Fruit fly (Drosophila melanogaster) whole organism, embryonic: ENCODE measurements around the gene CG13623.

Experiments used
- BtbVII ChIP-seq: fragments of 200-800 bp; sonication (Bioruptor generic); optimal IDR thresholded peaks from 3 replicates; lab custom pipeline; 2017; ENCODE audit warnings: missing biosample characterization, mild to moderate bottlenecking, missing genetic modification characterization
- CG10147 ChIP-seq: fragments of 200-800 bp; sonication (Bioruptor generic); optimal IDR thresholded peaks from 2 replicates; lab custom pipeline; 2019; ENCODE audit warnings: missing biosample characterization, mild to moderate bottlenecking, missing genetic modification characterization, moderate library complexity
- CG11093 ChIP-seq: fragments of 200-800 bp; sonication (Bioruptor generic); IDR thresholded peaks from 3 replicates; pipeline ENCODE4 v1.3.6; 2022; ENCODE audit warnings: missing biosample characterization, missing genetic modification characterization
- CG11456 ChIP-seq: fragments of 200-800 bp; sonication (Bioruptor generic); IDR thresholded peaks from 3 replicates; pipeline ENCODE4 v1.3.6; 2022; ENCODE audit warnings: missing biosample characterization, missing genetic modification characterization
- CG11695 ChIP-seq: fragments of 200-800 bp; sonication (Bioruptor generic); IDR thresholded peaks from 3 replicates; pipeline ENCODE4 v1.3.6; 2022; ENCODE audit warnings: missing biosample characterization, missing genetic modification characterization
- CG12236 ChIP-seq: fragments of 200-800 bp; sonication (Bioruptor generic); optimal IDR thresholded peaks from 2 replicates; lab custom pipeline; 2016; ENCODE audit warnings: missing biosample characterization, missing genetic modification characterization
- CG12659 ChIP-seq: fragments of 200-800 bp; sonication (Bioruptor generic); optimal IDR thresholded peaks from 3 replicates; lab custom pipeline; 2017; ENCODE audit warnings: mild to moderate bottlenecking, missing biosample characterization, missing genetic modification reagents, missing genetic modification characterization
- CG14441 ChIP-seq: fragments of 200-800 bp; sonication (Bioruptor generic); IDR thresholded peaks from 2 replicates; pipeline ENCODE4 v1.3.6; 2022; ENCODE audit warnings: missing biosample characterization, missing genetic modification characterization
- CG15011 ChIP-seq: fragments of 200-800 bp; sonication (Bioruptor generic); optimal IDR thresholded peaks from 3 replicates; lab custom pipeline; 2018; ENCODE audit warnings: missing biosample characterization, mild to moderate bottlenecking, missing genetic modification characterization
- CG15601 ChIP-seq: fragments of 200-800 bp; sonication (Bioruptor generic); optimal IDR thresholded peaks from 3 replicates; lab custom pipeline; 2019; ENCODE audit warnings: missing biosample characterization, mild to moderate bottlenecking, missing genetic modification characterization, moderate library complexity
- CG1647 ChIP-seq: fragments of 200-800 bp; sonication (Bioruptor generic); optimal IDR thresholded peaks from 3 replicates; lab custom pipeline; 2016; ENCODE audit warnings: missing biosample characterization, missing genetic modification characterization
- CG17361 ChIP-seq: fragments of 200-800 bp; sonication (Bioruptor generic); IDR thresholded peaks from 3 replicates; pipeline ENCODE4 v1.3.6; 2022; ENCODE audit warnings: missing biosample characterization, missing genetic modification characterization
- CG18011 ChIP-seq: fragments of 200-800 bp; sonication (Bioruptor generic); optimal IDR thresholded peaks from 2 replicates; lab custom pipeline; 2017; ENCODE audit warnings: missing biosample characterization, missing genetic modification characterization, mild to moderate bottlenecking, moderate library complexity, missing genotype
- CG2116 ChIP-seq: fragments of 200-800 bp; sonication (Bioruptor generic); optimal IDR thresholded peaks from 3 replicates; lab custom pipeline; 2018; ENCODE audit warnings: missing biosample characterization, mild to moderate bottlenecking, missing genetic modification characterization
- CG30403 ChIP-seq: fragments of 200-800 bp; sonication (Bioruptor generic); optimal IDR thresholded peaks from 3 replicates; lab custom pipeline; 2016; ENCODE audit warnings: missing biosample characterization, missing genetic modification characterization
- CG33213 ChIP-seq: fragments of 200-800 bp; sonication (Bioruptor generic); optimal IDR thresholded peaks from 3 replicates; lab custom pipeline; 2016; ENCODE audit warnings: missing biosample characterization, missing genetic modification characterization
- CG5953 ChIP-seq: fragments of 200-800 bp; sonication (Bioruptor generic); IDR thresholded peaks from 2 replicates; pipeline ENCODE4 v1.3.6; 2022; ENCODE audit warnings: missing biosample characterization, missing genetic modification characterization
- CG6683 ChIP-seq: fragments of 200-800 bp; sonication (Bioruptor generic); optimal IDR thresholded peaks from 2 replicates; lab custom pipeline; 2017; ENCODE audit warnings: missing biosample characterization, mild to moderate bottlenecking, missing genetic modification characterization, missing genetic modification reagents
- CG8478 ChIP-seq: fragments of >200 bp; optimal IDR thresholded peaks from 2 replicates; lab custom pipeline; 2018
- CG9817 ChIP-seq: fragments of 200-800 bp; sonication (Bioruptor generic); optimal IDR thresholded peaks from 2 replicates; lab custom pipeline; 2018; ENCODE audit warnings: missing biosample characterization, mild to moderate bottlenecking, missing genetic modification characterization, moderate library complexity
- Eip74EF ChIP-seq, 2 experiments: fragments of 200-800 bp in 1 of 2; fragments of >200 bp in 1 of 2; sonication (Bioruptor generic) in 1 of 2; optimal IDR thresholded peaks; 2 replicates each; lab custom pipeline; 2017 to 2019; ENCODE audit warnings: missing biosample characterization in 2 of 2, missing genetic modification characterization in 2 of 2, mild to moderate bottlenecking in 1 of 2, moderate library complexity in 1 of 2
- Elba2 ChIP-seq: fragments of 200-800 bp; sonication (Bioruptor generic); optimal IDR thresholded peaks from 3 replicates; lab custom pipeline; 2016; ENCODE audit warnings: missing biosample characterization, missing genetic modification characterization
- HmgD ChIP-seq: fragments of 200-800 bp; sonication (Bioruptor generic); optimal IDR thresholded peaks from 3 replicates; lab custom pipeline; 2016; ENCODE audit warnings: missing biosample characterization, missing genetic modification characterization
- Jarid2 ChIP-seq: fragments of 200-800 bp; sonication (Bioruptor generic); optimal IDR thresholded peaks from 3 replicates; lab custom pipeline; 2017; ENCODE audit warnings: mild to moderate bottlenecking, missing biosample characterization, missing genetic modification reagents, missing genetic modification characterization
- Lim3 ChIP-seq: fragments of 200-800 bp; sonication (Bioruptor generic); IDR thresholded peaks from 2 replicates; pipeline ENCODE4 v1.3.6; 2022; ENCODE audit warnings: missing biosample characterization, missing genetic modification characterization
- MESR4 ChIP-seq: fragments of 200-800 bp; sonication (Bioruptor generic); optimal IDR thresholded peaks from 2 replicates; lab custom pipeline; 2018; ENCODE audit warnings: missing biosample characterization, mild to moderate bottlenecking, missing genetic modification characterization, moderate library complexity
- Mad ChIP-seq: fragments of 200-800 bp; sonication (Bioruptor generic); optimal IDR thresholded peaks from 2 replicates; lab custom pipeline; 2016; ENCODE audit warnings: missing biosample characterization, missing genetic modification characterization
- Nf-YA ChIP-seq: fragments of 200-800 bp; sonication (Bioruptor generic); IDR thresholded peaks from 2 replicates; pipeline ENCODE4 v1.3.6; 2022; ENCODE audit warnings: missing biosample characterization, missing genetic modification characterization
- Oaz ChIP-seq: fragments of 200-800 bp; sonication (Bioruptor generic); IDR thresholded peaks from 2 replicates; pipeline ENCODE4 v1.3.6; 2022; ENCODE audit warnings: missing biosample characterization, missing genetic modification characterization
- Pdp1 ChIP-seq, 2 experiments: fragments of 200-800 bp; sonication (Bioruptor generic); optimal IDR thresholded peaks; 3 replicates each; lab custom pipeline; 2016; ENCODE audit warnings: missing biosample characterization in 2 of 2, missing genetic modification characterization in 2 of 2, mild to moderate bottlenecking in 1 of 2, moderate library complexity in 1 of 2
- Poxn ChIP-seq: fragments of 200-800 bp; sonication (Bioruptor generic); IDR thresholded peaks from 2 replicates; pipeline ENCODE4 v1.3.6; 2022; ENCODE audit warnings: missing biosample characterization, missing genetic modification characterization
- Xrp1 ChIP-seq: fragments of 200-800 bp; sonication (Bioruptor generic); IDR thresholded peaks from 2 replicates; pipeline ENCODE4 v1.3.6; 2022; ENCODE audit warnings: missing biosample characterization, missing genetic modification characterization
- bigmax ChIP-seq: fragments of 200-800 bp; sonication (Bioruptor generic); optimal IDR thresholded peaks from 2 replicates; lab custom pipeline; 2018; ENCODE audit warnings: missing biosample characterization, mild to moderate bottlenecking, missing genetic modification characterization
- crol ChIP-seq: fragments of 200-800 bp; sonication (Bioruptor generic); IDR thresholded peaks from 2 replicates; pipeline ENCODE4 v1.3.6; 2022; ENCODE audit warnings: missing biosample characterization, missing genetic modification characterization
- grau ChIP-seq: fragments of 200-800 bp; optimal IDR thresholded peaks from 3 replicates; lab custom pipeline; 2019; ENCODE audit warnings: missing biosample characterization, mild to moderate bottlenecking, missing genetic modification characterization, moderate library complexity
- hb ChIP-seq: fragments of 200-800 bp; sonication (Bioruptor generic); IDR thresholded peaks from 3 replicates; pipeline ENCODE4 v1.3.6; 2022; ENCODE audit warnings: missing biosample characterization, missing genetic modification characterization; ENCODE audit not compliant: partially characterized antibody
- jumu ChIP-seq: fragments of 200-800 bp; sonication (Bioruptor generic); optimal IDR thresholded peaks from 3 replicates; lab custom pipeline; 2016; ENCODE audit warnings: missing biosample characterization, missing genetic modification characterization
- kni ChIP-seq: fragments of 200-800 bp; sonication (Bioruptor generic); optimal IDR thresholded peaks from 3 replicates; lab custom pipeline; 2017; ENCODE audit warnings: mild to moderate bottlenecking, missing biosample characterization, missing genetic modification reagents, missing genetic modification characterization
- mld ChIP-seq: fragments of 200-800 bp; sonication (Bioruptor generic); IDR thresholded peaks from 3 replicates; pipeline ENCODE4 v1.3.6; 2022; ENCODE audit warnings: missing biosample characterization, missing genetic modification characterization; ENCODE audit not compliant: partially characterized antibody
- ranshi ChIP-seq: fragments of 200-800 bp; sonication (Bioruptor generic); IDR thresholded peaks from 2 replicates; pipeline ENCODE4 v1.3.6; 2022; ENCODE audit warnings: missing biosample characterization, missing genetic modification characterization
- repo ChIP-seq: fragments of 200-800 bp; sonication (Bioruptor generic); optimal IDR thresholded peaks from 2 replicates; lab custom pipeline; 2016; ENCODE audit warnings: missing biosample characterization, missing genetic modification characterization
- row ChIP-seq: fragments of 200-800 bp; sonication (Bioruptor generic); IDR thresholded peaks from 3 replicates; pipeline ENCODE4 v1.3.6; 2022; ENCODE audit warnings: missing biosample characterization, missing genetic modification characterization
- sc ChIP-seq, 3 experiments: fragments of >200 bp in 2 of 3; fragments of 200-800 bp in 1 of 3; sonication (Bioruptor generic) in 1 of 3; optimal IDR thresholded peaks; 2 replicates in 2 of 3; 3 replicates in 1 of 3; lab custom pipeline; 2017; ENCODE audit warnings: mild to moderate bottlenecking in 1 of 3, missing biosample characterization in 1 of 3, missing genetic modification characterization in 1 of 3, missing genetic modification reagents in 1 of 3
- seq ChIP-seq: fragments of 200-800 bp; sonication (Bioruptor generic); IDR thresholded peaks from 2 replicates; pipeline ENCODE4 v1.3.6; 2022; ENCODE audit warnings: missing biosample characterization, missing genetic modification characterization
- stc ChIP-seq: fragments of 200-800 bp; sonication (Bioruptor generic); IDR thresholded peaks from 2 replicates; pipeline ENCODE4 v1.3.6; 2022; ENCODE audit warnings: missing biosample characterization, missing genetic modification characterization
- tap ChIP-seq: fragments of 200-800 bp; optimal IDR thresholded peaks from 3 replicates; lab custom pipeline; 2019; ENCODE audit warnings: missing biosample characterization, mild to moderate bottlenecking, missing genetic modification characterization, moderate library complexity
- tio ChIP-seq: fragments of 200-800 bp; sonication (Bioruptor generic); optimal IDR thresholded peaks from 2 replicates; lab custom pipeline; 2017; ENCODE audit warnings: missing biosample characterization, missing genetic modification characterization, inconsistent platforms
- toy ChIP-seq: fragments of 200-800 bp; sonication (Bioruptor generic); IDR thresholded peaks from 2 replicates; pipeline ENCODE4 v1.3.6; 2022; ENCODE audit warnings: missing biosample characterization, missing genetic modification characterization
- ttk ChIP-seq: fragments of 200-800 bp; sonication (Bioruptor generic); IDR thresholded peaks from 2 replicates; pipeline ENCODE4 v2.1.2; 2022; ENCODE audit warnings: missing biosample characterization, missing genetic modification characterization
- zf30C ChIP-seq: fragments of 200-800 bp; sonication (Bioruptor generic); optimal IDR thresholded peaks from 3 replicates; lab custom pipeline; 2018; ENCODE audit warnings: missing biosample characterization, mild to moderate bottlenecking, missing genetic modification characterization

Gene CG13623

DNA sequence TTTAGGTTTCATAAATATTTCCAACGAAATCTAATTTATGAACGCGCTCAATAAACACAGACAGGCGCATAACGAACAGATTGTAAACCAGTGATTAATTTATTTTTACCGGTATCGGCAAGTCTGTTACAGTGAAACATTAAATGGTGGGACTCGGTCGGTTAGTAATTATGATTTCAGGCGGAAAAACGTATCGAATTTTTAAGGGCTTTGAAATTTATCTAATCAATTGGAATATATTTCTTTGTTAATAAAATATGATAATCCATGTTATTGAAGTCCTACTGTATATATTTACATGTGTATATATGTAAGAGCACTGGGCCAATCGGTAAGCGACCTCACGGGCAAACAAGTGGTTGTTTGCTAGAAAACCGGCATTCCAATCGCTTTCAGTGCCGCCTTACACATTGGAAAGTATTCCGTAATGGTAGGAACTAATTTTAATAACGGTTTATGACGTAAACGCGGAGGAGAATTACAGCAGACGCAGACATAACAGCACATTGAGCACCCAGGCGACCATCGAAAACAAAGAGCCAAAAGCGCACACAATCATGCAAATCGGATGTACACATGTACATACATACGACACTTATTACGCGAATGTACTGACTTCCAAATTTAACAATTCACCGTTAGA is 12.8 kb upstream of the CG13623 start (continued):
- TF ChIP-seq CG17361 = no peak; the same call in 1 of the 3 replicates
- TF ChIP-seq jumu (GFP tag; lab: Kevin White, UChicago) = peak; percentile 62
- TF ChIP-seq Mad (GFP tag; lab: Kevin White, UChicago) = peak; percentile 84
- TF ChIP-seq Jarid2 (GFP tag; lab: Kevin White, UChicago) = no peak
- no peak for TF ChIP-seq bigmax (GFP tag; lab: Kevin White, UChicago)
- TF ChIP-seq CG5953 (GFP tag; lab: Robert Waterston, UW) = peak; percentile 90
- TF ChIP-seq CG9817 (tag; lab: Kevin White, UChicago) = peak; percentile 94
- peak; percentile 96 for TF ChIP-seq CG11695 (GFP tag; lab: Robert Waterston, UW)
- TF ChIP-seq mld (GFP tag; lab: Robert Waterston, UW) = no peak; the same call in 2 of the 3 replicates
- peak; percentile 90 for TF ChIP-seq CG30403 (GFP tag; lab: Kevin White, UChicago)
- TF ChIP-seq Eip74EF (GFP tag; optimal IDR thresholded peaks at IDR 0.05; lab: Kevin White, UChicago) = peak in 1 of 2 experiments; percentile 93
- TF ChIP-seq BtbVII (GFP tag; lab: Kevin White, UChicago) = peak; percentile 77
- peak; percentile 96 for TF ChIP-seq seq (GFP tag; lab: Robert Waterston, UW)
- TF ChIP-seq ttk (GFP tag; lab: Robert Waterston, UW) = peak; percentile 92
- TF ChIP-seq kni (GFP tag; lab: Kevin White, UChicago) = peak; percentile 19
- peak; percentile 62 for TF ChIP-seq CG12236 (GFP tag; lab: Kevin White, UChicago)
- peak; percentile 80 for TF ChIP-seq Lim3 (GFP tag; lab: Robert Waterston, UW)
- TF ChIP-seq tio (GFP tag; lab: Kevin White, UChicago) = peak; percentile 84
- TF ChIP-seq Nf-YA = peak; percentile 85
- TF ChIP-seq zf30C (GFP tag; lab: Kevin White, UChicago) = peak; percentile 3
- TF ChIP-seq CG18011 (GFP tag; lab: Kevin White, UChicago) = peak; percentile 83
- peak; percentile 94 for TF ChIP-seq stc (GFP tag; lab: Robert Waterston, UW)
- TF ChIP-seq tap (tag; lab: Kevin White, UChicago) = peak; percentile 96
- TF ChIP-seq toy = peak; percentile 93
- TF ChIP-seq CG6683 (GFP tag; lab: Kevin White, UChicago) = peak; percentile 54
- peak; percentile 98 for TF ChIP-seq row (GFP tag; lab: Robert Waterston, UW)
- no peak for TF ChIP-seq Elba2 (GFP tag; lab: Kevin White, UChicago)
- TF ChIP-seq Pdp1 (GFP tag; optimal IDR thresholded peaks at IDR 0.05; lab: Kevin White, UChicago) = peak; percentile 88 to 89
- TF ChIP-seq CG15011 (GFP tag; lab: Kevin White, UChicago) = peak; percentile 90
- peak; percentile 99 for TF ChIP-seq grau
- no peak for TF ChIP-seq CG8478 (lab: Kevin White, UChicago)
- peak; percentile 92 for TF ChIP-seq Oaz (GFP tag; lab: Robert Waterston, UW)
- TF ChIP-seq crol (GFP tag; lab: Robert Waterston, UW) = peak; percentile 56
- TF ChIP-seq MESR4 (GFP tag; lab: Kevin White, UChicago) = peak; percentile 32
- no peak for TF ChIP-seq hb (GFP tag; lab: Robert Waterston, UW)
- no peak for TF ChIP-seq sc (optimal IDR thresholded peaks at IDR 0.05; lab: Kevin White, UChicago)
- TF ChIP-seq sc (GFP tag; optimal IDR thresholded peaks at IDR 0.05; lab: Kevin White, UChicago) = peak; percentile 59
- TF ChIP-seq CG2116 (GFP tag; lab: Kevin White, UChicago) = peak; percentile 57
- TF ChIP-seq CG15601 (tag; lab: Kevin White, UChicago) = no peak
- TF ChIP-seq repo (GFP tag; lab: Kevin White, UChicago) = peak; percentile 81
- TF ChIP-seq CG33213 (GFP tag; lab: Kevin White, UChicago) = no peak
- peak; percentile 96 for TF ChIP-seq CG14441
- TF ChIP-seq Poxn (GFP tag; lab: Robert Waterston, UW) = peak; percentile 73
- no peak for TF ChIP-seq HmgD (GFP tag; lab: Kevin White, UChicago)
- peak; percentile 86 for TF ChIP-seq CG1647 (GFP tag; lab: Kevin White, UChicago)
- peak; percentile 97 for TF ChIP-seq CG12659 (GFP tag; lab: Kevin White, UChicago)
- TF ChIP-seq ranshi (GFP tag; lab: Robert Waterston, UW) = peak; percentile 94
- peak; percentile 86 for TF ChIP-seq CG11093 (GFP tag; lab: Robert Waterston, UW)
- peak; percentile 92 for TF ChIP-seq Xrp1
- no peak for TF ChIP-seq CG10147
- peak; percentile 98 for TF ChIP-seq CG11456
